Worm (Caenorhabditis elegans) whole organism, midembryonic: ENCODE data around the gene ifta-1.

Experiments used
- T22C8.4 ChIP-seq: fragments of 200-800 bp; sonication (Bioruptor generic); IDR thresholded peaks from 2 replicates; pipeline ENCODE4 v1.3.6; 2022; ENCODE audit warnings: missing genetic modification characterization, missing compliant biosample characterization
- cog-1 ChIP-seq: sonication (generic microtip); optimal IDR thresholded peaks from 2 replicates; lab custom pipeline; 2016; ENCODE audit warnings: missing genetic modification characterization, missing compliant biosample characterization
- flt-1 ChIP-seq: fragments of 200-800 bp; sonication (Bioruptor generic); IDR thresholded peaks from 2 replicates; pipeline ENCODE4 v1.3.6; 2022; ENCODE audit warnings: missing genetic modification characterization, missing compliant biosample characterization
- klf-2 ChIP-seq: fragments of 200-800 bp; sonication (Bioruptor generic); conservative IDR thresholded peaks from 2 replicates; pipeline ENCODE4 v1.3.6; 2022; ENCODE audit warnings: missing genetic modification reagents, missing genetic modification characterization, missing compliant biosample characterization
- med-1 ChIP-seq: sonication (generic microtip); optimal IDR thresholded peaks from 2 replicates; lab custom pipeline; 2017; ENCODE audit warnings: missing genetic modification characterization, mild to moderate bottlenecking, missing compliant biosample characterization, antibody characterized with exemption, missing genetic modification reagents; ENCODE audit not compliant: insufficient read depth
- ref-1 ChIP-seq: fragments of 200-800 bp; sonication (Bioruptor generic); conservative IDR thresholded peaks from 2 replicates; pipeline ENCODE4 v1.3.6; 2022; ENCODE audit warnings: missing genetic modification reagents, missing genetic modification characterization, missing compliant biosample characterization
- ztf-23 ChIP-seq: fragments of 200-800 bp; sonication (Bioruptor generic); IDR thresholded peaks from 2 replicates; pipeline ENCODE4 v1.3.6; 2022; ENCODE audit warnings: missing genetic modification reagents, missing genetic modification characterization, missing compliant biosample characterization
- ztf-29 ChIP-seq: fragments of 200-800 bp; sonication (Bioruptor generic); IDR thresholded peaks from 2 replicates; pipeline ENCODE4 v1.3.6; 2022; ENCODE audit warnings: missing genetic modification reagents, missing genetic modification characterization, missing compliant biosample characterization

DNA sequence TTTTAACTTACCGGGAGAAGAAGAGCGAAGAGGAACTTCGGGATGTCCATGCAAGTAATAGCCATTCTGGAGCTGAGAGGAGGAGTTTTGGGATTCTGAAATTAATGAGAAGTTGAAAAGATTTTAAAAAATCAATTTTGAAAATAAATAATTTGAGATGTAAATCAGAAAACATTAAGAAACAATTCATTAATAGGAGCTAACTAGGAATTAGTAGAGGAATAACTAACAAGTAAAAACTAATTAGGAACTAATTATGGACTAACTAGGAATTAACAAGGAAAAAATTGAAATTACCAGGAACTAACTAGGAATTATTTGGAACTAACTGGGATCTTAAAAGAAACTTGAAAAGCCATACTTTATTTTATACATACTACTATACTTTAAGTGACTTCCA, 37.6 kb downstream of the ifta-1 start, which contains the start of gene T23F2.4:
- TF ChIP-seq flt-1 (GFP tag; lab: Robert Waterston, UW) (no peak), ztf-29 (GFP tag; lab: Robert Waterston, UW) (no peak), ztf-23 (GFP tag; lab: Robert Waterston, UW) (no peak), T22C8.4 (GFP tag; lab: Robert Waterston, UW) (no peak), ref-1 (GFP tag; lab: Robert Waterston, UW) (no peak), klf-2 (GFP tag; lab: Robert Waterston, UW) (no peak), med-1 (GFP tag; lab: Kevin White, UChicago) (no peak), cog-1 (tag; lab: Kevin White, UChicago) (no peak)
